Fruit fly (Drosophila melanogaster) whole organism, prepupa: ENCODE measurements around the gene Ilk.
A peak's percentile ranks its signal among the peaks of the same experiment; 100 is the strongest.

Source experiments
- Blimp-1 ChIP-seq: fragments of 200-800 bp; sonication (Bioruptor generic); optimal IDR thresholded peaks from 3 replicates; lab custom pipeline; 2017; ENCODE audit warnings: missing biosample characterization, missing genetic modification characterization, mild to moderate bottlenecking, moderate library complexity, missing genetic modification reagents
- CG11294 ChIP-seq: fragments of 200-800 bp; sonication (Bioruptor generic); IDR thresholded peaks from 2 replicates; pipeline ENCODE4 v1.3.6; 2022; ENCODE audit warnings: missing biosample characterization, missing genetic modification characterization
- CG11902 ChIP-seq: fragments of 200-800 bp; sonication (Bioruptor generic); optimal IDR thresholded peaks from 3 replicates; lab custom pipeline; 2016; ENCODE audit warnings: missing biosample characterization, missing genetic modification characterization
- CG15336 ChIP-seq: fragments of 200-800 bp; sonication (Bioruptor generic); IDR thresholded peaks from 2 replicates; pipeline ENCODE4 v1.3.6; 2022; ENCODE audit warnings: missing biosample characterization, missing genetic modification characterization
- CG1621 ChIP-seq: fragments of 200-800 bp; sonication (Bioruptor generic); optimal IDR thresholded peaks from 3 replicates; lab custom pipeline; 2018; ENCODE audit warnings: missing biosample characterization, mild to moderate bottlenecking, missing genetic modification characterization
- CG3032 ChIP-seq: fragments of 200-800 bp; optimal IDR thresholded peaks from 2 replicates; lab custom pipeline; 2019; ENCODE audit warnings: missing biosample characterization, mild to moderate bottlenecking, missing genetic modification characterization, moderate library complexity
- CG31627 ChIP-seq: fragments of 200-800 bp; sonication (Bioruptor generic); optimal IDR thresholded peaks from 3 replicates; lab custom pipeline; 2016; ENCODE audit warnings: missing biosample characterization, missing genetic modification characterization
- CG32006 ChIP-seq: fragments of 200-800 bp; sonication (Bioruptor generic); optimal IDR thresholded peaks from 3 replicates; lab custom pipeline; 2017; ENCODE audit warnings: missing biosample characterization, mild to moderate bottlenecking, missing genetic modification characterization
- CG34406 ChIP-seq: fragments of 200-800 bp; sonication (Bioruptor generic); optimal IDR thresholded peaks from 3 replicates; lab custom pipeline; 2016; ENCODE audit warnings: missing biosample characterization, missing genetic modification characterization
- CG4318 ChIP-seq: fragments of 200-800 bp; sonication (Bioruptor generic); optimal IDR thresholded peaks from 3 replicates; lab custom pipeline; 2017; ENCODE audit warnings: missing biosample characterization, mild to moderate bottlenecking, missing genetic modification characterization
- CG6163 ChIP-seq: fragments of 200-800 bp; sonication (Bioruptor generic); IDR thresholded peaks from 3 replicates; pipeline ENCODE4 v1.3.6; 2022; ENCODE audit warnings: missing biosample characterization, missing genetic modification characterization
- CG6276 ChIP-seq: fragments of 200-800 bp; sonication (Bioruptor generic); optimal IDR thresholded peaks from 2 replicates; lab custom pipeline; 2017; ENCODE audit warnings: missing biosample characterization, mild to moderate bottlenecking, missing genetic modification characterization
- CG6792 ChIP-seq: fragments of 200-800 bp; sonication (Bioruptor generic); optimal IDR thresholded peaks from 3 replicates; lab custom pipeline; 2016; ENCODE audit warnings: missing biosample characterization, missing genetic modification characterization
- CG6808 ChIP-seq: fragments of 200-800 bp; sonication (Bioruptor generic); optimal IDR thresholded peaks from 3 replicates; lab custom pipeline; 2017; ENCODE audit warnings: missing biosample characterization, missing genetic modification characterization, mild to moderate bottlenecking, moderate library complexity, missing genetic modification reagents
- CG6854 ChIP-seq: fragments of 200-800 bp; sonication (Bioruptor generic); optimal IDR thresholded peaks from 2 replicates; lab custom pipeline; 2017; ENCODE audit warnings: missing biosample characterization, mild to moderate bottlenecking, missing genetic modification characterization
- CG7368 ChIP-seq: fragments of 200-800 bp; sonication (Bioruptor generic); optimal IDR thresholded peaks from 3 replicates; lab custom pipeline; 2016; ENCODE audit warnings: missing biosample characterization, missing genetic modification characterization
- CG8119 ChIP-seq: fragments of 200-800 bp; sonication (Bioruptor generic); IDR thresholded peaks from 3 replicates; pipeline ENCODE4 v1.3.6; 2022; ENCODE audit warnings: missing biosample characterization, missing genetic modification characterization
- CG9139 ChIP-seq: fragments of 200-800 bp; sonication (Bioruptor generic); optimal IDR thresholded peaks from 3 replicates; lab custom pipeline; 2017; ENCODE audit warnings: missing biosample characterization, mild to moderate bottlenecking, missing genetic modification characterization
- Eip78C ChIP-seq: fragments of 200-800 bp; sonication (Bioruptor generic); peaks from one replicate; lab custom pipeline; 2016; ENCODE audit warnings: missing biosample characterization, missing genetic modification characterization
- Eip93F ChIP-seq: fragments of 200-800 bp; sonication (Bioruptor generic); optimal IDR thresholded peaks from 2 replicates; lab custom pipeline; 2016; ENCODE audit warnings: missing biosample characterization, mild to moderate bottlenecking, missing genetic modification characterization
- Ets21C ChIP-seq: fragments of 200-800 bp; sonication (Bioruptor generic); optimal IDR thresholded peaks from 3 replicates; lab custom pipeline; 2016; ENCODE audit warnings: missing biosample characterization, missing genetic modification characterization
- Ets96B ChIP-seq: fragments of 200-800 bp; optimal IDR thresholded peaks from 2 replicates; lab custom pipeline; 2019; ENCODE audit warnings: missing biosample characterization, mild to moderate bottlenecking, missing genetic modification characterization, moderate library complexity
- Hr38 ChIP-seq: sonication (Bioruptor generic); optimal IDR thresholded peaks from 2 replicates; lab custom pipeline; 2016; ENCODE audit warnings: missing biosample characterization, missing genetic modification characterization
- Hr39 ChIP-seq: fragments of 200-800 bp; sonication (Bioruptor generic); optimal IDR thresholded peaks from 2 replicates; lab custom pipeline; 2016; ENCODE audit warnings: missing biosample characterization, missing genetic modification characterization
- Hr4 ChIP-seq: fragments of 200-800 bp; sonication (Bioruptor generic); optimal IDR thresholded peaks from 3 replicates; lab custom pipeline; 2016; ENCODE audit warnings: missing biosample characterization, missing genetic modification characterization
- Lpt ChIP-seq: fragments of 200-800 bp; sonication (Bioruptor generic); optimal IDR thresholded peaks from 3 replicates; lab custom pipeline; 2016; ENCODE audit warnings: missing biosample characterization, missing genetic modification characterization
- Sox102F ChIP-seq: fragments of 200-800 bp; sonication (Bioruptor generic); optimal IDR thresholded peaks from 2 replicates; lab custom pipeline; 2016; ENCODE audit warnings: missing biosample characterization, mild to moderate bottlenecking, missing genetic modification characterization
- Sox14 ChIP-seq: fragments of 200-800 bp; sonication (Bioruptor generic); optimal IDR thresholded peaks from 3 replicates; lab custom pipeline; 2016; ENCODE audit warnings: missing biosample characterization, missing genetic modification characterization
- achi ChIP-seq: fragments of 200-800 bp; sonication (Bioruptor generic); optimal IDR thresholded peaks from 3 replicates; lab custom pipeline; 2016; ENCODE audit warnings: missing biosample characterization, missing genetic modification characterization
- acj6 ChIP-seq: fragments of 200-800 bp; sonication (Bioruptor generic); optimal IDR thresholded peaks from 3 replicates; lab custom pipeline; 2016; ENCODE audit warnings: missing biosample characterization, missing genetic modification characterization
- cyc ChIP-seq: fragments of 200-800 bp; sonication (Bioruptor generic); optimal IDR thresholded peaks from 3 replicates; lab custom pipeline; 2016; ENCODE audit warnings: missing biosample characterization, missing genetic modification characterization
- eg ChIP-seq: fragments of 200-800 bp; sonication (Bioruptor generic); IDR thresholded peaks from 3 replicates; pipeline ENCODE4 v1.3.6; 2022; ENCODE audit warnings: missing biosample characterization, missing genetic modification characterization
- fd59A ChIP-seq: fragments of 200-800 bp; sonication (Bioruptor generic); optimal IDR thresholded peaks from 2 replicates; lab custom pipeline; 2017; ENCODE audit warnings: missing biosample characterization, mild to moderate bottlenecking, missing genetic modification characterization, missing genetic modification reagents
- fd85E ChIP-seq: fragments of 200-800 bp; sonication (Bioruptor generic); optimal IDR thresholded peaks from 3 replicates; lab custom pipeline; 2016; ENCODE audit warnings: missing biosample characterization, missing genetic modification characterization
- fkh ChIP-seq: fragments of 200-800 bp; sonication (Bioruptor generic); optimal IDR thresholded peaks from 3 replicates; lab custom pipeline; 2017; ENCODE audit warnings: missing biosample characterization, mild to moderate bottlenecking, missing genetic modification characterization, moderate library complexity
- lz ChIP-seq: fragments of 200-800 bp; sonication (Bioruptor generic); optimal IDR thresholded peaks from 3 replicates; lab custom pipeline; 2016; ENCODE audit warnings: missing biosample characterization, missing genetic modification characterization
- net ChIP-seq: fragments of 200-800 bp; sonication (Bioruptor generic); optimal IDR thresholded peaks from 3 replicates; lab custom pipeline; 2016; ENCODE audit warnings: missing biosample characterization, missing genetic modification characterization
- pdm3 ChIP-seq: fragments of 200-800 bp; sonication (Bioruptor generic); optimal IDR thresholded peaks from 3 replicates; lab custom pipeline; 2016; ENCODE audit warnings: missing biosample characterization, missing genetic modification characterization
- spab ChIP-seq: fragments of 200-800 bp; sonication (Bioruptor generic); optimal IDR thresholded peaks from 2 replicates; lab custom pipeline; 2017; ENCODE audit warnings: missing biosample characterization, mild to moderate bottlenecking, missing genetic modification characterization, missing genetic modification reagents
- ss ChIP-seq, 2 experiments: fragments of 200-800 bp; sonication (Bioruptor generic); optimal IDR thresholded peaks; 2 replicates in 1 of 2; 3 replicates in 1 of 2; lab custom pipeline; 2017 to 2018; ENCODE audit warnings: mild to moderate bottlenecking in 2 of 2, missing biosample characterization in 2 of 2, missing genetic modification characterization in 2 of 2, moderate library complexity in 1 of 2
- svp ChIP-seq: fragments of 200-800 bp; sonication (Bioruptor generic); peaks from one replicate; lab custom pipeline; 2016; ENCODE audit warnings: missing biosample characterization, missing genetic modification characterization
- topi ChIP-seq: fragments of 200-800 bp; sonication (Bioruptor generic); optimal IDR thresholded peaks from 3 replicates; lab custom pipeline; 2016; ENCODE audit warnings: missing biosample characterization, missing genetic modification characterization

The Ilk gene

DNA sequence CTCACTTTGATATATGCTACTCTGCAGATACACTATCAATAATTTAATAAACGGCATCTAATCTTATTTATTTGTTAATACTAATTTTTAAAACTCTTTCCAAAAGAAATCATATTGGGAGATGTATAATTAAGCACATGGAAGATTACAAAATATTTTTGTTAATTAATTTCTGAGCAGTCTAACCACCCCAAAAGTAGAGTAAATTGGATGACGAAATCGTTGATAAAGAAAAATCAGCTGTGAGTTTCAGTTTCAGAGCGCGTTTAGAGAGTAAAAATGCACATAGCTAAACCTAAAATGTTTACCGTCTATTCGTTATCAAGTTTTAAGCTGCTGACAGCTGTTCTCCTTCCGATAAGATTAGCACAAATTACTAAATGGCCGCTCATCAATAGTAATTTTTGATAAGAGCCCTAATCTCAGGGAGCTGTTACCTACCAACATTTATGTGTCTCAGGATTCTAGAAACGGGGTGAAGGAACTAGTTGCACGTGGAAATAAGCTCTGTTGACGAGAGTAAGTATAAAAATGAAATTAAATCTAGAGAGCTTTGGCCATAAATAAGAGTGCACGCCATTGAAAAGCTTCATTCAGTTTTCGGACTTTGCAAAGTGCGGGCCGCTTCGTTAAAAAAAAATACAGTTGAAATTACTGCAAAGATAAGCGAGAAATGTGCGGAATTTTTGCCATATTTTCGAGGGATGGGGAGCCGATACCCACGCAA, 44.0 kb upstream of the Ilk start, which contains the start of the genes chb and AsnS (continued):
- peak; percentile 83 for TF ChIP-seq topi (GFP tag; lab: Kevin White, UChicago)
- peak; percentile 64 for TF ChIP-seq CG1621 (tag; lab: Kevin White, UChicago)
- peak; percentile 43 for TF ChIP-seq spab (GFP tag; lab: Kevin White, UChicago)
- peak; percentile 78 for TF ChIP-seq cyc (GFP tag; lab: Kevin White, UChicago)
- peak; percentile 85 for TF ChIP-seq lz (GFP tag; lab: Kevin White, UChicago)
- TF ChIP-seq Blimp-1 (GFP tag; lab: Kevin White, UChicago) = peak; percentile 59
- TF ChIP-seq Eip93F (GFP tag; lab: Kevin White, UChicago) = no peak
- peak; percentile 70 for TF ChIP-seq net (GFP tag; lab: Kevin White, UChicago)
- peak; percentile 63 for TF ChIP-seq CG6276 (GFP tag; lab: Kevin White, UChicago)
- peak; percentile 85 for TF ChIP-seq pdm3
- TF ChIP-seq acj6 (GFP tag; lab: Kevin White, UChicago) = peak; percentile 81
- TF ChIP-seq Ets21C (GFP tag; lab: Kevin White, UChicago) = peak; percentile 76
- peak; percentile 80 for TF ChIP-seq CG32006 (GFP tag; lab: Kevin White, UChicago)
- no peak for TF ChIP-seq CG4318 (GFP tag; lab: Kevin White, UChicago)
- peak; percentile 88 for TF ChIP-seq CG8119 (GFP tag; lab: Robert Waterston, UW)
- TF ChIP-seq fd59A (GFP tag; lab: Kevin White, UChicago) = peak; percentile 22
- TF ChIP-seq Hr39 (GFP tag; lab: Kevin White, UChicago) = peak; percentile 79
- no peak for TF ChIP-seq fd85E (GFP tag; lab: Kevin White, UChicago)

DNA sequence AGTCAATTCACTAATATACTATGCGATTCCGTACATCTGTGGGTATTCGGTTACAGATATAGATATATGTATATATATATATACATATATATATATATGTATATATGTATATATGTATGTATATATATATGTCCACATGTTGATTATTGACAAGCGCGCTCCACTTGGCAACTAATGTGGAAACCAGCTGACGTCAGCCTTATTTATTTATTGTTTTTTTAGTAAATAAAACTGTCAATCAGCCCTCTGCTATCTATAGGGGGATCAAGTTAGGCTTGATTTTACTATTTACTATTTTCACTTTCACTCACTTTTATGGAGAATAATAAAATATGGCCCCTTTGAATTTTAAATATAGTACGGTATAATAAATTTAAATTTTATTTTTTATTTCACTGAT, 41.7 kb upstream of the Ilk start:
- TF ChIP-seq Eip78C = peak; percentile 15
- TF ChIP-seq CG6854 (GFP tag; lab: Kevin White, UChicago) = no peak

DNA sequence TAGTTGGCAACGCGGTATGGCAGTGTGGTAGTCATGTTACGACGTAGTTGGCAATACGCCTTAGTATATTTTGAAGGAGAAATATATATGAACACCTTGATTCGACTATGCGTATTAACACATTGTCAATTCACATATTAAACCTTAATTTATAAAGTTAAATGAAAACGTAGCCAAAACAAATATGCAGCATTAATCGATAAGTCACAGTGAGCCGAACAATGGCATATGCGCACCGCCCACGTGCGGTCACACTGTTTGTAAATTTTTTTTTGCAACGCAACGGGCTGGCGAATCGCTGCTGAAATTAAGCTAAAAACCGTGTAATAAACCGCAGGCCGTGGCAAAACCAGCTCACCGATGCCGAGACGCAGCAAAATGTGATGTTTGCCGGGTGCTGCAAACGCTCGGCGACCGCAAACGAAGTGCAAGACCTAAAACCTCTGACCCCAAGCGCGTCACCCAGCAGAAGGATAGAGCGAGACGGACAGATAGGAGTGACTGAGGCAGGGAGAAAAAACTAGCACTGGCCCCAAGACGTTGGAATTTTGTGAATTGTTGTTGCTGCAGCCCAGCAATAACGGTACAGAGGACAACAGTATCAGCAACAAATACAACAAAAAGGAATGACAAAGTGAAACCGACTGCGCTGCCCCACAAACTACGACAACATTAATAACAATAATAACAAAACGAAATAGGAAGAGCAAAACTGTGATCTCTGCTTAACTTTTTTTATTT, 41.0 kb upstream of the Ilk start:
- TF ChIP-seq spab (GFP tag; lab: Kevin White, UChicago) (no peak), CG15336 (GFP tag; lab: Robert Waterston, UW) (peak; percentile 45), Hr39 (GFP tag; lab: Kevin White, UChicago) (peak; percentile 6), CG9139 (GFP tag; lab: Kevin White, UChicago) (no peak), CG6163 (GFP tag; lab: Robert Waterston, UW) (no peak), ss (GFP tag; optimal IDR thresholded peaks at IDR 0.05; lab: Kevin White, UChicago) (peak in 1 of 2 experiments; percentile 30), Hr4 (GFP tag; lab: Kevin White, UChicago) (no peak), CG31627 (GFP tag; lab: Kevin White, UChicago) (peak; percentile 3), Sox14 (GFP tag; lab: Kevin White, UChicago) (peak; percentile 38), CG11294 (no peak), CG1621 (tag; lab: Kevin White, UChicago) (peak; percentile 5), net (GFP tag; lab: Kevin White, UChicago) (no peak), eg (GFP tag; lab: Robert Waterston, UW) (0 out of 3 replicates have a peak, but pooled peaks have one; percentile 29), CG34406 (no peak), Ets21C (GFP tag; lab: Kevin White, UChicago) (no peak), CG6808 (GFP tag; lab: Kevin White, UChicago) (peak; percentile 23), CG6854 (GFP tag; lab: Kevin White, UChicago) (peak; percentile 30), Ets96B (tag; lab: Kevin White, UChicago) (no peak), CG3032 (no peak), CG4318 (GFP tag; lab: Kevin White, UChicago) (no peak), Hr38 (GFP tag; lab: Kevin White, UChicago) (no peak), CG7368 (GFP tag; lab: Kevin White, UChicago) (no peak), cyc (GFP tag; lab: Kevin White, UChicago) (no peak), Eip78C (peak; percentile 48), CG6276 (GFP tag; lab: Kevin White, UChicago) (peak; percentile 4), achi (GFP tag; lab: Kevin White, UChicago) (no peak), Blimp-1 (GFP tag; lab: Kevin White, UChicago) (no peak), CG6792 (GFP tag; lab: Kevin White, UChicago) (no peak), fkh (GFP tag; lab: Kevin White, UChicago) (peak; percentile 48), CG11902 (GFP tag; lab: Kevin White, UChicago) (no peak), acj6 (GFP tag; lab: Kevin White, UChicago) (no peak), svp (peak; percentile 100), Sox102F (no peak), Lpt (GFP tag; lab: Kevin White, UChicago) (no peak)
